Worm (Caenorhabditis elegans) whole organism, L1 larva: ENCODE measurements around the gene algn-5.
"Not testable (repeated sequence)": the region's sequence is repeated elsewhere in the genome, so short reads cannot be mapped to it uniquely, and the experiment has no call there.

Source experiments
- C04F5.9 ChIP-seq: sonication (generic microtip); optimal IDR thresholded peaks from 2 replicates; lab custom pipeline; 2016; ENCODE audit warnings: missing genetic modification characterization, missing compliant biosample characterization
- Y116A8C.19 ChIP-seq: sonication (generic microtip); optimal IDR thresholded peaks from 2 replicates; lab custom pipeline; 2016; ENCODE audit warnings: missing compliant biosample characterization, missing genetic modification characterization, borderline replicate concordance
- alr-1 ChIP-seq: fragments of 200-800 bp; sonication (Bioruptor generic); optimal IDR thresholded peaks from 2 replicates; lab custom pipeline; 2018; ENCODE audit warnings: borderline replicate concordance, mild to moderate bottlenecking, missing genetic modification characterization, missing compliant biosample characterization
- ceh-88 ChIP-seq: fragments of 200-800 bp; sonication (Bioruptor generic); IDR thresholded peaks from 2 replicates; pipeline ENCODE4 v1.3.6; 2022; ENCODE audit warnings: missing genetic modification characterization, missing compliant biosample characterization
- ceh-90 ChIP-seq: sonication (generic microtip); optimal IDR thresholded peaks from 2 replicates; lab custom pipeline; 2016; ENCODE audit warnings: missing genetic modification characterization, missing compliant biosample characterization
- ces-1 ChIP-seq: fragments of 150-350 bp; optimal IDR thresholded peaks from 2 replicates; lab custom pipeline; 2014; ENCODE audit warnings: missing biosample characterization, missing genetic modification reagents, missing genetic modification characterization
- dpl-1 ChIP-seq, 3 experiments: fragments of 150-350 bp in 2 of 3; sonication (generic microtip) in 1 of 3; optimal IDR thresholded peaks; 2 replicates each; lab custom pipeline; 2014 to 2017; ENCODE audit warnings: missing biosample characterization in 3 of 3, missing genetic modification characterization in 3 of 3, missing genetic modification reagents in 3 of 3
- efl-1 ChIP-seq, 4 experiments: fragments of 150-350 bp; optimal IDR thresholded peaks in 3 of 4; peaks in 1 of 4; 1 replicate in 1 of 4; 2 replicates in 3 of 4; lab custom pipeline; 2014; ENCODE audit warnings: missing biosample characterization in 2 of 4, missing genetic modification characterization in 2 of 4, missing genetic modification reagents in 2 of 4
- efl-3 ChIP-seq: fragments of 200-800 bp; sonication (Bioruptor generic); optimal IDR thresholded peaks from 2 replicates; lab custom pipeline; 2018; ENCODE audit warnings: mild to moderate bottlenecking, missing genetic modification characterization, missing compliant biosample characterization
- fkh-10 ChIP-seq: sonication (generic microtip); optimal IDR thresholded peaks from 2 replicates; lab custom pipeline; 2017; ENCODE audit warnings: missing biosample characterization, missing genetic modification reagents, missing genetic modification characterization
- fkh-4 ChIP-seq: sonication (generic microtip); optimal IDR thresholded peaks from 2 replicates; lab custom pipeline; 2016; ENCODE audit warnings: missing compliant biosample characterization, missing genetic modification characterization, borderline replicate concordance
- fkh-8 ChIP-seq: sonication (generic microtip); optimal IDR thresholded peaks from 2 replicates; lab custom pipeline; 2016; ENCODE audit warnings: mild to moderate bottlenecking, missing genetic modification characterization, missing compliant biosample characterization
- hlh-17 ChIP-seq: fragments of 200-800 bp; sonication (Bioruptor generic); optimal IDR thresholded peaks from 2 replicates; lab custom pipeline; 2018; ENCODE audit warnings: missing genetic modification characterization, mild to moderate bottlenecking, missing compliant biosample characterization, moderate library complexity, borderline replicate concordance
- hlh-4 ChIP-seq: sonication (generic microtip); optimal IDR thresholded peaks from 2 replicates; lab custom pipeline; 2016; ENCODE audit warnings: mild to moderate bottlenecking, missing genetic modification characterization, missing compliant biosample characterization
- hpl-2 ChIP-seq: fragments of 150-350 bp; optimal IDR thresholded peaks from 2 replicates; lab custom pipeline; 2014; ENCODE audit warnings: missing biosample characterization, missing genetic modification reagents, missing genetic modification characterization
- irx-1 ChIP-seq: sonication (generic microtip); optimal IDR thresholded peaks from 2 replicates; lab custom pipeline; 2016; ENCODE audit warnings: missing genetic modification characterization, missing compliant biosample characterization
- lin-13 ChIP-seq: fragments of 150-350 bp; optimal IDR thresholded peaks from 2 replicates; lab custom pipeline; 2014; ENCODE audit warnings: missing biosample characterization, missing genetic modification reagents, missing genetic modification characterization
- lin-14 ChIP-seq: fragments of 200-800 bp; sonication (Bioruptor generic); optimal IDR thresholded peaks from 2 replicates; lab custom pipeline; 2018; ENCODE audit warnings: mild to moderate bottlenecking, missing genetic modification characterization, moderate library complexity, missing compliant biosample characterization
- mab-9 ChIP-seq: fragments of 200-800 bp; sonication (Bioruptor generic); IDR thresholded peaks from 2 replicates; pipeline ENCODE4 v1.3.6; 2022; ENCODE audit warnings: missing genetic modification reagents, missing genetic modification characterization, missing compliant biosample characterization
- mdl-1 ChIP-seq, 2 experiments: fragments of 150-350 bp; optimal IDR thresholded peaks; 2 replicates each; lab custom pipeline; 2014 to 2017; ENCODE audit warnings: missing biosample characterization in 2 of 2, missing genetic modification characterization in 2 of 2, inconsistent platforms in 1 of 2
- nhr-28 ChIP-seq: fragments of 150-350 bp; optimal IDR thresholded peaks from 2 replicates; lab custom pipeline; 2014; ENCODE audit warnings: missing biosample characterization, missing genetic modification characterization
- nhr-47 ChIP-seq: sonication (generic microtip); optimal IDR thresholded peaks from 2 replicates; lab custom pipeline; 2016; ENCODE audit warnings: mild to moderate bottlenecking, missing genetic modification characterization, moderate library complexity, missing compliant biosample characterization
- nhr-77 ChIP-seq: fragments of 150-350 bp; optimal IDR thresholded peaks from 2 replicates; lab custom pipeline; 2014; ENCODE audit warnings: missing biosample characterization, missing genetic modification characterization
- nhr-85 ChIP-seq: sonication (generic microtip); peaks from one replicate; lab custom pipeline; 2016; ENCODE audit warnings: missing genetic modification characterization, inconsistent platforms, missing compliant biosample characterization
- nhr-90 ChIP-seq: sonication (generic microtip); optimal IDR thresholded peaks from 2 replicates; lab custom pipeline; 2016; ENCODE audit warnings: mild to moderate bottlenecking, missing genetic modification characterization, missing compliant biosample characterization; ENCODE audit not compliant: poor library complexity
- pag-3 ChIP-seq: sonication (generic microtip); optimal IDR thresholded peaks from 2 replicates; lab custom pipeline; 2017; ENCODE audit warnings: missing genetic modification characterization, mild to moderate bottlenecking, missing compliant biosample characterization, antibody characterized with exemption, borderline replicate concordance; ENCODE audit not compliant: insufficient read depth
- pax-3 ChIP-seq: fragments of 200-800 bp; sonication (Bioruptor generic); optimal IDR thresholded peaks from 2 replicates; lab custom pipeline; 2018; ENCODE audit warnings: mild to moderate bottlenecking, missing genetic modification characterization, moderate library complexity, missing compliant biosample characterization
- skn-1 ChIP-seq: fragments of 150-350 bp; optimal IDR thresholded peaks from 2 replicates; lab custom pipeline; 2014; ENCODE audit warnings: missing biosample characterization, missing genetic modification characterization
- snpc-4 ChIP-seq: fragments of 150-350 bp; optimal IDR thresholded peaks from 2 replicates; lab custom pipeline; 2014; ENCODE audit warnings: missing biosample characterization, missing genetic modification characterization
- sox-4 ChIP-seq: sonication (generic microtip); optimal IDR thresholded peaks from 2 replicates; lab custom pipeline; 2016; ENCODE audit warnings: missing genetic modification characterization, missing compliant biosample characterization
- unc-30 ChIP-seq: sonication (generic microtip); optimal IDR thresholded peaks from 2 replicates; lab custom pipeline; 2017; ENCODE audit warnings: missing biosample characterization, missing genetic modification characterization
- unc-98 ChIP-seq: fragments of 200-800 bp; sonication (Bioruptor generic); IDR thresholded peaks from 2 replicates; pipeline ENCODE4 v1.3.6; 2022; ENCODE audit warnings: missing genetic modification characterization, missing compliant biosample characterization
- zip-4 ChIP-seq: fragments of 200-800 bp; sonication (Bioruptor generic); optimal IDR thresholded peaks from 2 replicates; lab custom pipeline; 2018; ENCODE audit warnings: mild to moderate bottlenecking, missing genetic modification characterization, moderate library complexity, missing compliant biosample characterization

The algn-5 gene

DNA sequence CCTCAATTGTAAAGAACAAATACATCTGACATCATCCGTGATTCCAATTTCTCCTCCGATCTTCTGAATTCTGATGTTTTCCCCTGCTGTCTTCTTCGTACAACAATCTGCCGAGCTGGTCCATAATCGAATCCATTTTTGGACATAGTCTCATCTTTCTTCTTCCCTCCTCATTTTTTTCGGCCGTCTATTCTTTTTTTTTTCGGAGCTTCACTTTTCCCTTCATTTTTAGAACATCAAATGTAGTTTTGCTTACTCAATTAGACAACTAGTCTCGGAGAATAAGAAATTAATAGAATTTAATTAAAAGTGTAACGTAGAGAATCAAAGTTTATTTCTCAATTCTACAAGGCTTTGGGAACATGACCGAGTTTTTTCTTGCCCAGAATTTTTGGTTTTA lies 16.1 kb downstream of the algn-5 start:
- TF ChIP-seq alr-1 (tag; lab: Kevin White, UChicago) (no peak), ces-1 (GFP tag; lab: Kevin White, UChicago) (peak; percentile 25), fkh-10 (peak; percentile 49)

DNA sequence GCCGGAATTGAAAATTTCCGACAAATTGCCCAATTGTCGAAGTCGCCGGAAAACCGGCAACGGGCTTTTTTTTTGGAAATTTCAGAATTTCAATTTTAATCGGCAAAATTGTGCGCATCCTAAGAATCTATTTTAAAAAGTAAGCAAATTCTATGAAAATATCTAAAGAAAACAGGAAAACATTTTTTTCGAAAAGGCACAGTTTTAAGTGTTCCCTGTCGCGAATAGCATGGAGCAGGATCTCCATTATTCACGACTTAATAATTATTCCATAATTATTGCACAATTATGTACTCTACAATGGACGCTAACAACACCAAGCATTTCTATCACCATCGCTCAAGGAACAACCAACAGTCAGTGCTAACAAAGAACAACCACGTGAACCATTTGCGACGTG lies 20.5 kb downstream of the algn-5 start, which contains the start of gene H43I07.4:
TSS of gene H43I07.4 (plus strand) at position 301 of the 400 bp plus-strand sequence.
- TF ChIP-seq zip-4 (GFP tag; lab: Kevin White, UChicago); C04F5.9 (tag; lab: Kevin White, UChicago); snpc-4 (tag; lab: Kevin White, UChicago): not testable (repeated sequence)

DNA sequence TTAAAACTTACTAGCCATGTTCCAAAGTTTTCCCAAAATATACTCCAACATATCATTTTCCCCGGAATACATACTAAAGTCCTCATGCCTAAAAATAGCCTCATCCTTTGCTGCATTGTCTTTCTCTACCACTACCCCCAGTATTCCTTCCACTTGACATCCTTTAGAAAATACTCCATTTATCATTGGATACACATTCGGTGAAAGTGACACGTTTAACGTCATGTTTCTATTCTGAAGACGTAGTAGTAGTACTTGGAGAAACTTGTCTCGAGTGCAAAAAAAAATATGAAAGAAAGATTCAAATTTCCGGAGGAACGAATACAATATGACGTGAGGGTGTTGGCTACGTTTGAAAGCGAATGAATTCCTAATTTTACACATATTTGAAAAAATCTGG lies 21.5 kb downstream of the algn-5 start:
- TF ChIP-seq nhr-77 (tag; lab: Kevin White, UChicago) = no peak
- no peak for TF ChIP-seq ceh-88
- TF ChIP-seq mdl-1 (tag; optimal IDR thresholded peaks at IDR 0.05; lab: Kevin White, UChicago) = no peak
- no peak for TF ChIP-seq nhr-85 (tag; lab: Kevin White, UChicago)
- no peak for TF ChIP-seq efl-1 (optimal IDR thresholded peaks at IDR 0.05; lab: Kevin White, UChicago)
- TF ChIP-seq efl-1 (GFP tag; optimal IDR thresholded peaks at IDR 0.05 in 1 of 2; lab: Kevin White, UChicago) = no peak
- no peak for TF ChIP-seq Y116A8C.19 (tag; lab: Kevin White, UChicago)
- TF ChIP-seq efl-3 (GFP tag; lab: Kevin White, UChicago) = no peak
- no peak for TF ChIP-seq nhr-28 (tag; lab: Kevin White, UChicago)
- TF ChIP-seq nhr-90 (tag; lab: Kevin White, UChicago) = no peak
- TF ChIP-seq skn-1 (tag; lab: Kevin White, UChicago) = no peak
- TF ChIP-seq dpl-1 (GFP tag; optimal IDR thresholded peaks at IDR 0.05; lab: Kevin White, UChicago) = no peak
- no peak for TF ChIP-seq hlh-4 (tag; lab: Kevin White, UChicago)
- TF ChIP-seq fkh-8 (tag; lab: Kevin White, UChicago) = no peak
- no peak for TF ChIP-seq fkh-4

DNA sequence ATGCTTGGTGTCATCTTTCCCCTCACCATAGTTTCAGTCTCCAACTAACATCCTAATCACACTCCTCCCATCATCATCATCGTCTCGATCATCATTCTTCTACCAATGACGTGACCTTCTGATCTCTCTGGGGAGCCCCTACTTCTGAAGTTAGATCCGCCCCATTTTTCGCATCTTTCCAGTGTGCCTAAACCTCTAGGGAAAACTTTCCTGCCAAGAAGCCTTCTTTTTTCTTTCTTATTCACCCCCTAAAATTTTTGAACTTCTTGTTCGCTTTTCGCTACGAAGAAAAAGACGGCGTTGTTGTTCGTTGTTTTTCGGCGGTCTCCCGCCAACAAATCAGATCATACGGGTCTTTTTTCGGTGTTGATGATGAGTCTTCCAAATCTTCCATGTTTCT lies 22.9 kb downstream of the algn-5 start:
- TF ChIP-seq lin-13 (GFP tag; lab: Kevin White, UChicago) = no peak
- TF ChIP-seq efl-1 (optimal IDR thresholded peaks at IDR 0.05; lab: Kevin White, UChicago) = no peak
- no peak for TF ChIP-seq efl-1 (GFP tag; optimal IDR thresholded peaks at IDR 0.05 in 1 of 2; lab: Kevin White, UChicago)
- TF ChIP-seq nhr-47 = no peak
- TF ChIP-seq sox-4 (tag; lab: Kevin White, UChicago) = no peak
- no peak for TF ChIP-seq Y116A8C.19 (tag; lab: Kevin White, UChicago)
- no peak for TF ChIP-seq hlh-17 (GFP tag; lab: Kevin White, UChicago)
- TF ChIP-seq zip-4 (GFP tag; lab: Kevin White, UChicago) = no peak
- peak; percentile 49; the same call in 1 of the 2 replicates for TF ChIP-seq mab-9 (GFP tag; lab: Robert Waterston, UW)
- TF ChIP-seq unc-98 = no peak
- TF ChIP-seq unc-30 (tag; lab: Kevin White, UChicago) = no peak
- TF ChIP-seq fkh-10 = no peak
- TF ChIP-seq pax-3 (tag; lab: Kevin White, UChicago) = no peak
- no peak for TF ChIP-seq hpl-2
- no peak for TF ChIP-seq irx-1 (tag; lab: Kevin White, UChicago)
- TF ChIP-seq pag-3 (tag; lab: Kevin White, UChicago) = no peak
- no peak for TF ChIP-seq hlh-4 (tag; lab: Kevin White, UChicago)
- TF ChIP-seq lin-14 (GFP tag; lab: Kevin White, UChicago) = peak; percentile 65
- TF ChIP-seq ceh-90 (tag; lab: Kevin White, UChicago) = no peak
